Worm (Caenorhabditis elegans): ENCODE measurements around the gene tmem-231.

- TF ChIP-seq unc-55 (GFP tag; optimal IDR thresholded peaks at IDR 0.05) (no peak), tbx-7 (tag; optimal IDR thresholded peaks at IDR 0.05) (no peak), tbx-2 (tag; optimal IDR thresholded peaks at IDR 0.05) (no peak), lin-11 (tag; optimal IDR thresholded peaks at IDR 0.05) (no peak), ceh-18 (tag; optimal IDR thresholded peaks at IDR 0.05) (no peak), nhr-11 (tag; optimal IDR thresholded peaks at IDR 0.05) (no peak), hlh-15 (tag; optimal IDR thresholded peaks at IDR 0.05) (no peak), ceh-14 (tag; optimal IDR thresholded peaks at IDR 0.05) (no peak), unc-86 (tag; optimal IDR thresholded peaks at IDR 0.05) (no peak), nfya-1 (tag; optimal IDR thresholded peaks at IDR 0.05) (no peak), pat-9 (tag; optimal IDR thresholded peaks at IDR 0.05) (no peak), dmd-4 (tag; optimal IDR thresholded peaks at IDR 0.05; ENCODE audit: borderline replicate concordance) (no peak), pha-4 (tag; optimal IDR thresholded peaks at IDR 0.05) (no peak), fkh-10 (GFP tag; optimal IDR thresholded peaks at IDR 0.05) (no peak)
Measured at ce11 chrIV:8475030-8475679, 48.6 kb downstream of the tmem-231 start.

Measured in whole organism, late embryonic.